Worm (Caenorhabditis elegans) whole organism, L1 larva: ENCODE data around the gene ugt-21.

Experiments
- aly-2 ChIP-seq: fragments of 150-350 bp; optimal IDR thresholded peaks from 2 replicates; lab custom pipeline; 2014; ENCODE audit warnings: missing biosample characterization, missing genetic modification characterization
- ceh-90 ChIP-seq: sonication (generic microtip); optimal IDR thresholded peaks from 2 replicates; lab custom pipeline; 2016; ENCODE audit warnings: missing genetic modification characterization, missing compliant biosample characterization
- fos-1 ChIP-seq: fragments of 150-350 bp; optimal IDR thresholded peaks from 2 replicates; lab custom pipeline; 2014; ENCODE audit warnings: missing biosample characterization, missing genetic modification characterization
- lsy-2 ChIP-seq, 2 experiments: fragments of 150-350 bp; optimal IDR thresholded peaks; 2 replicates each; lab custom pipeline; 2014; ENCODE audit warnings: missing biosample characterization in 2 of 2, missing genetic modification characterization in 2 of 2
- nhr-76 ChIP-seq: sonication (generic microtip); optimal IDR thresholded peaks from 2 replicates; lab custom pipeline; 2017; ENCODE audit warnings: missing biosample characterization, missing genetic modification characterization
- snpc-4 ChIP-seq: fragments of 150-350 bp; optimal IDR thresholded peaks from 2 replicates; lab custom pipeline; 2014; ENCODE audit warnings: missing biosample characterization, missing genetic modification characterization
- unc-86 ChIP-seq: sonication (generic microtip); optimal IDR thresholded peaks from 2 replicates; lab custom pipeline; 2016; ENCODE audit warnings: missing genetic modification characterization, missing compliant biosample characterization

- no peak for TF ChIP-seq snpc-4
- no peak for TF ChIP-seq aly-2 (tag; lab: Kevin White, UChicago)
- TF ChIP-seq unc-86, result no peak
- no peak for TF ChIP-seq nhr-76 (tag; lab: Kevin White, UChicago)
- no peak for TF ChIP-seq fos-1 (tag; lab: Kevin White, UChicago)
- TF ChIP-seq lsy-2 (tag; optimal IDR thresholded peaks at IDR 0.05; lab: Kevin White, UChicago), result no peak
- no peak for TF ChIP-seq ceh-90 (tag; lab: Kevin White, UChicago)
Observed at ce11 chrIV:9540342-9540856, 40.3 kb downstream of the ugt-21 start, which contains the start of gene fbl-1.
